Fruit fly (Drosophila melanogaster): ENCODE measurements around the gene CG7382.

DNA sequence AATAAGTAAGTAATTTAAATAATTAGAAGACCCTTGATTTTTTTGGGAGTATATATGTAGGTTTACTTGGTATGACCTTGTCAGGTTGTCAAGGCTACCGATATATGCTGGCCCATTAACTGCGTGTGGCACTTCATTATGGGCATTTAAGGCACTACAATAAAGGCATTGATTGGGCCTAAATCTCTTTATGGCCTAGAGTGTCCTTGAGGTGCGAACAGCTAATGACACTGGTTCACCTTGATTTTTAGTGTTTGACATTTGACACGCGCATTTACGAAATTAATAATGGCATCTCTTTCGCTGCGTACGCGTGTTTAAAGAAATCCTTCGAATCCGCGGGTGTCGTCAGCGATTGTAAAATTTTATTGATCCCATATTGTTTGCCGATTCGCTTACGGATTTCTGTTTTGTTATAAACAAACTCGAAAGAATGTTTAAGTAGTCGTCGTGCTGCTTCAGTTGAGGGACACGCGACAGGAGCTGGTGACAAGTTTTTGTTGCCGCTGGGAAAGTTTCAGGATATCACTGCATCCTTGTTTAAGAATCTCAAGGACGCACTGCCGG is 45.7 kb downstream of the CG7382 start:
- TF ChIP-seq CG7368 (GFP tag; optimal IDR thresholded peaks at IDR 0.05): no peak
- no peak for TF ChIP-seq Sox14 (GFP tag; optimal IDR thresholded peaks at IDR 0.05)
- TF ChIP-seq eg (GFP tag; IDR thresholded peaks at IDR 0.05): no peak
- TF ChIP-seq achi (GFP tag; optimal IDR thresholded peaks at IDR 0.05): no peak
- no peak for TF ChIP-seq CG11762 (GFP tag; optimal IDR thresholded peaks at IDR 0.05; ENCODE audit: insufficient read depth)
- no peak for TF ChIP-seq CG16779 (tag; optimal IDR thresholded peaks at IDR 0.05)
